Fruit fly (Drosophila melanogaster): Measurements from ENCODE around the gene CG31086.

The CG31086 gene

dm6 chr3R:26230016-26230415 is 45.0 kb downstream of the CG31086 start, which contains the start of gene CG12290 (continued):
- TF ChIP-seq CG31441 (GFP tag; IDR thresholded peaks at IDR 0.05) (0 out of 2 replicates have a peak, but pooled peaks have one; percentile 10), Opbp (GFP tag; IDR thresholded peaks at IDR 0.05; ENCODE audit: partially characterized antibody) (0 out of 3 replicates have a peak, but pooled peaks have one; percentile 28), Med (GFP tag) (peak; percentile 93), so (GFP tag; IDR thresholded peaks at IDR 0.05) (peak; percentile 58; the same call in 1 of the 3 replicates), vvl (GFP tag; IDR thresholded peaks at IDR 0.05) (peak; percentile 63), CG5180 (GFP tag; optimal IDR thresholded peaks at IDR 0.05) (peak; percentile 15), H2.0 (GFP tag; IDR thresholded peaks at IDR 0.05) (no peak), sima (GFP tag; optimal IDR thresholded peaks at IDR 0.05) (no peak), CG12659 (GFP tag; optimal IDR thresholded peaks at IDR 0.05) (peak; percentile 13), trem (tag; optimal IDR thresholded peaks at IDR 0.05) (no peak), CG34422 (GFP tag; IDR thresholded peaks at IDR 0.05) (peak; percentile 40; the same call in 1 of the 3 replicates), chif (GFP tag; optimal IDR thresholded peaks at IDR 0.05) (no peak), tgo (GFP tag; IDR thresholded peaks at IDR 0.05) (peak; percentile 37; the same call in 1 of the 3 replicates), CG15011 (GFP tag; optimal IDR thresholded peaks at IDR 0.05) (no peak), CG33213 (GFP tag; optimal IDR thresholded peaks at IDR 0.05) (no peak), dysf (GFP tag; IDR thresholded peaks at IDR 0.05) (peak; percentile 39; the same call in 1 of the 3 replicates), Dll (GFP tag; IDR thresholded peaks at IDR 0.05; ENCODE audit: partially characterized antibody) (peak; percentile 62; the same call in 3 of the 4 replicates), CG4730 (GFP tag; IDR thresholded peaks at IDR 0.05) (0 out of 2 replicates have a peak, but pooled peaks have one; percentile 7), Blimp-1 (GFP tag; optimal IDR thresholded peaks at IDR 0.05) (peak; percentile 11), CG7357 (GFP tag; IDR thresholded peaks at IDR 0.05) (0 out of 3 replicates have a peak, but pooled peaks have one; percentile 29), CG11504 (tag; optimal IDR thresholded peaks at IDR 0.05) (peak; percentile 75), gro (GFP tag; optimal IDR thresholded peaks at IDR 0.05) (peak; percentile 8), ftz-f1 (GFP tag; optimal IDR thresholded peaks at IDR 0.05) (peak; percentile 50), E2f1 (GFP tag; IDR thresholded peaks at IDR 0.05) (peak; percentile 16; the same call in 1 of the 2 replicates), ERR (GFP tag; optimal IDR thresholded peaks at IDR 0.05) (peak; percentile 31), HmgZ (tag; optimal IDR thresholded peaks at IDR 0.05) (peak; percentile 34), CG4360 (GFP tag; IDR thresholded peaks at IDR 0.05) (peak; percentile 78), CG5953 (GFP tag; IDR thresholded peaks at IDR 0.05) (peak; percentile 48; the same call in 1 of the 2 replicates), al (GFP tag; IDR thresholded peaks at IDR 0.05) (peak; percentile 31; the same call in 1 of the 2 replicates), CG15269 (tag; optimal IDR thresholded peaks at IDR 0.05) (peak; percentile 34), CG17912 (GFP tag; optimal IDR thresholded peaks at IDR 0.05) (no peak), amos (GFP tag; IDR thresholded peaks at IDR 0.05; ENCODE audit: partially characterized antibody) (peak; percentile 19; the same call in 1 of the 2 replicates), Sry-δ (GFP tag; optimal IDR thresholded peaks at IDR 0.05) (no peak), HmgD (GFP tag; optimal IDR thresholded peaks at IDR 0.05) (peak; percentile 27), CG1603 (tag; optimal IDR thresholded peaks at IDR 0.05) (peak; percentile 24), ranshi (GFP tag; IDR thresholded peaks at IDR 0.05) (peak; percentile 16; the same call in 1 of the 2 replicates), Fer3 (tag; optimal IDR thresholded peaks at IDR 0.05) (no peak), odd (GFP tag; optimal IDR thresholded peaks at IDR 0.05) (peak; percentile 13), sna (GFP tag; IDR thresholded peaks at IDR 0.05; ENCODE audit: partially characterized antibody) (peak; percentile 29), sob (GFP tag; IDR thresholded peaks at IDR 0.05) (peak; percentile 37; the same call in 1 of the 2 replicates), bbx (GFP tag; IDR thresholded peaks at IDR 0.05; ENCODE audit: partially characterized antibody) (peak; percentile 46; the same call in 1 of the 2 replicates), Vsx1 (GFP tag; optimal IDR thresholded peaks at IDR 0.05) (peak; percentile 21), CG12769 (tag; optimal IDR thresholded peaks at IDR 0.05) (peak; percentile 51), ken (GFP tag; IDR thresholded peaks at IDR 0.05) (0 out of 3 replicates have a peak, but pooled peaks have one; percentile 41), unpg (GFP tag; optimal IDR thresholded peaks at IDR 0.05) (peak; percentile 15), NfI (GFP tag; optimal IDR thresholded peaks at IDR 0.05) (peak; percentile 51), Scr (GFP tag; IDR thresholded peaks at IDR 0.05; ENCODE audit: partially characterized antibody) (peak; percentile 32), CG2678 (tag; optimal IDR thresholded peaks at IDR 0.05) (peak; percentile 26), Kr (GFP tag; optimal IDR thresholded peaks at IDR 0.05) (no peak)
